Fruit fly (Drosophila melanogaster) whole organism, prepupa: ENCODE measurements around the gene Ldsdh1.

Experiments
- Blimp-1 ChIP-seq: fragments of 200-800 bp; sonication (Bioruptor generic); optimal IDR thresholded peaks from 3 replicates; lab custom pipeline; 2017; ENCODE audit warnings: missing biosample characterization, missing genetic modification characterization, mild to moderate bottlenecking, moderate library complexity, missing genetic modification reagents
- CG10631 ChIP-seq: fragments of 200-800 bp; sonication (Bioruptor generic); optimal IDR thresholded peaks from 2 replicates; lab custom pipeline; 2016; ENCODE audit warnings: missing biosample characterization, missing genetic modification characterization
- CG11294 ChIP-seq: fragments of 200-800 bp; sonication (Bioruptor generic); IDR thresholded peaks from 2 replicates; pipeline ENCODE4 v1.3.6; 2022; ENCODE audit warnings: missing biosample characterization, missing genetic modification characterization
- CG15336 ChIP-seq: fragments of 200-800 bp; sonication (Bioruptor generic); IDR thresholded peaks from 2 replicates; pipeline ENCODE4 v1.3.6; 2022; ENCODE audit warnings: missing biosample characterization, missing genetic modification characterization
- CG31627 ChIP-seq: fragments of 200-800 bp; sonication (Bioruptor generic); optimal IDR thresholded peaks from 3 replicates; lab custom pipeline; 2016; ENCODE audit warnings: missing biosample characterization, missing genetic modification characterization
- CG32006 ChIP-seq: fragments of 200-800 bp; sonication (Bioruptor generic); optimal IDR thresholded peaks from 3 replicates; lab custom pipeline; 2017; ENCODE audit warnings: missing biosample characterization, mild to moderate bottlenecking, missing genetic modification characterization
- CG4318 ChIP-seq: fragments of 200-800 bp; sonication (Bioruptor generic); optimal IDR thresholded peaks from 3 replicates; lab custom pipeline; 2017; ENCODE audit warnings: missing biosample characterization, mild to moderate bottlenecking, missing genetic modification characterization
- CG6163 ChIP-seq: fragments of 200-800 bp; sonication (Bioruptor generic); IDR thresholded peaks from 3 replicates; pipeline ENCODE4 v1.3.6; 2022; ENCODE audit warnings: missing biosample characterization, missing genetic modification characterization
- CG6276 ChIP-seq: fragments of 200-800 bp; sonication (Bioruptor generic); optimal IDR thresholded peaks from 2 replicates; lab custom pipeline; 2017; ENCODE audit warnings: missing biosample characterization, mild to moderate bottlenecking, missing genetic modification characterization
- CG6792 ChIP-seq: fragments of 200-800 bp; sonication (Bioruptor generic); optimal IDR thresholded peaks from 3 replicates; lab custom pipeline; 2016; ENCODE audit warnings: missing biosample characterization, missing genetic modification characterization
- CG6854 ChIP-seq: fragments of 200-800 bp; sonication (Bioruptor generic); optimal IDR thresholded peaks from 2 replicates; lab custom pipeline; 2017; ENCODE audit warnings: missing biosample characterization, mild to moderate bottlenecking, missing genetic modification characterization
- CG7368 ChIP-seq: fragments of 200-800 bp; sonication (Bioruptor generic); optimal IDR thresholded peaks from 3 replicates; lab custom pipeline; 2016; ENCODE audit warnings: missing biosample characterization, missing genetic modification characterization
- CG9139 ChIP-seq: fragments of 200-800 bp; sonication (Bioruptor generic); optimal IDR thresholded peaks from 3 replicates; lab custom pipeline; 2017; ENCODE audit warnings: missing biosample characterization, mild to moderate bottlenecking, missing genetic modification characterization
- Eip75B ChIP-seq: fragments of 200-800 bp; sonication (Bioruptor generic); optimal IDR thresholded peaks from 3 replicates; lab custom pipeline; 2016; ENCODE audit warnings: missing biosample characterization, missing genetic modification characterization
- Eip78C ChIP-seq: fragments of 200-800 bp; sonication (Bioruptor generic); peaks from one replicate; lab custom pipeline; 2016; ENCODE audit warnings: missing biosample characterization, missing genetic modification characterization
- Ets21C ChIP-seq: fragments of 200-800 bp; sonication (Bioruptor generic); optimal IDR thresholded peaks from 3 replicates; lab custom pipeline; 2016; ENCODE audit warnings: missing biosample characterization, missing genetic modification characterization
- Ets96B ChIP-seq: fragments of 200-800 bp; optimal IDR thresholded peaks from 2 replicates; lab custom pipeline; 2019; ENCODE audit warnings: missing biosample characterization, mild to moderate bottlenecking, missing genetic modification characterization, moderate library complexity
- Hr39 ChIP-seq: fragments of 200-800 bp; sonication (Bioruptor generic); optimal IDR thresholded peaks from 2 replicates; lab custom pipeline; 2016; ENCODE audit warnings: missing biosample characterization, missing genetic modification characterization
- Hr4 ChIP-seq: fragments of 200-800 bp; sonication (Bioruptor generic); optimal IDR thresholded peaks from 3 replicates; lab custom pipeline; 2016; ENCODE audit warnings: missing biosample characterization, missing genetic modification characterization
- Lpt ChIP-seq: fragments of 200-800 bp; sonication (Bioruptor generic); optimal IDR thresholded peaks from 3 replicates; lab custom pipeline; 2016; ENCODE audit warnings: missing biosample characterization, missing genetic modification characterization
- Met ChIP-seq: fragments of 200-800 bp; sonication (Bioruptor generic); optimal IDR thresholded peaks from 3 replicates; lab custom pipeline; 2016; ENCODE audit warnings: missing biosample characterization, missing genetic modification characterization
- Smox ChIP-seq: fragments of 200-800 bp; sonication (Bioruptor generic); optimal IDR thresholded peaks from 3 replicates; lab custom pipeline; 2016; ENCODE audit warnings: missing biosample characterization, missing genetic modification characterization
- Sox14 ChIP-seq: fragments of 200-800 bp; sonication (Bioruptor generic); optimal IDR thresholded peaks from 3 replicates; lab custom pipeline; 2016; ENCODE audit warnings: missing biosample characterization, missing genetic modification characterization
- achi ChIP-seq: fragments of 200-800 bp; sonication (Bioruptor generic); optimal IDR thresholded peaks from 3 replicates; lab custom pipeline; 2016; ENCODE audit warnings: missing biosample characterization, missing genetic modification characterization
- acj6 ChIP-seq: fragments of 200-800 bp; sonication (Bioruptor generic); optimal IDR thresholded peaks from 3 replicates; lab custom pipeline; 2016; ENCODE audit warnings: missing biosample characterization, missing genetic modification characterization
- cyc ChIP-seq: fragments of 200-800 bp; sonication (Bioruptor generic); optimal IDR thresholded peaks from 3 replicates; lab custom pipeline; 2016; ENCODE audit warnings: missing biosample characterization, missing genetic modification characterization
- eg ChIP-seq: fragments of 200-800 bp; sonication (Bioruptor generic); IDR thresholded peaks from 3 replicates; pipeline ENCODE4 v1.3.6; 2022; ENCODE audit warnings: missing biosample characterization, missing genetic modification characterization
- esn ChIP-seq: fragments of 200-800 bp; sonication (Bioruptor generic); optimal IDR thresholded peaks from 2 replicates; lab custom pipeline; 2016; ENCODE audit warnings: missing biosample characterization, mild to moderate bottlenecking, missing genetic modification characterization, moderate library complexity
- fkh ChIP-seq: fragments of 200-800 bp; sonication (Bioruptor generic); optimal IDR thresholded peaks from 3 replicates; lab custom pipeline; 2017; ENCODE audit warnings: missing biosample characterization, mild to moderate bottlenecking, missing genetic modification characterization, moderate library complexity
- lz ChIP-seq: fragments of 200-800 bp; sonication (Bioruptor generic); optimal IDR thresholded peaks from 3 replicates; lab custom pipeline; 2016; ENCODE audit warnings: missing biosample characterization, missing genetic modification characterization
- pdm3 ChIP-seq: fragments of 200-800 bp; sonication (Bioruptor generic); optimal IDR thresholded peaks from 3 replicates; lab custom pipeline; 2016; ENCODE audit warnings: missing biosample characterization, missing genetic modification characterization
- salr ChIP-seq, 2 experiments: fragments of 200-800 bp; sonication (Bioruptor generic); optimal IDR thresholded peaks; 3 replicates each; lab custom pipeline; 2016 to 2018; ENCODE audit warnings: missing biosample characterization in 2 of 2, missing genetic modification characterization in 2 of 2, mild to moderate bottlenecking in 1 of 2
- svp ChIP-seq: fragments of 200-800 bp; sonication (Bioruptor generic); peaks from one replicate; lab custom pipeline; 2016; ENCODE audit warnings: missing biosample characterization, missing genetic modification characterization
- topi ChIP-seq: fragments of 200-800 bp; sonication (Bioruptor generic); optimal IDR thresholded peaks from 3 replicates; lab custom pipeline; 2016; ENCODE audit warnings: missing biosample characterization, missing genetic modification characterization
- vri ChIP-seq: fragments of 200-800 bp; sonication (Bioruptor generic); optimal IDR thresholded peaks from 3 replicates; lab custom pipeline; 2016; ENCODE audit warnings: missing biosample characterization, mild to moderate bottlenecking, missing genetic modification characterization

Gene Ldsdh1

dm6 chrX:8114476-8115342 lies 33.3 kb upstream of the Ldsdh1 start (continued):
- TF ChIP-seq Lpt (GFP tag; lab: Kevin White, UChicago) = no peak
- no peak for TF ChIP-seq Eip78C (GFP tag; lab: Kevin White, UChicago)
- no peak for TF ChIP-seq CG11294
- no peak for TF ChIP-seq salr (GFP tag; optimal IDR thresholded peaks at IDR 0.05; lab: Kevin White, UChicago)
- TF ChIP-seq Ets96B (tag; lab: Kevin White, UChicago) = peak; percentile 6
- TF ChIP-seq pdm3 (GFP tag; lab: Kevin White, UChicago) = peak; percentile 8
- TF ChIP-seq acj6 (GFP tag; lab: Kevin White, UChicago) = peak; percentile 13
- no peak for TF ChIP-seq svp (GFP tag; lab: Kevin White, UChicago)
- peak; percentile 56 for TF ChIP-seq eg (GFP tag; lab: Robert Waterston, UW)
- TF ChIP-seq CG15336 (GFP tag; lab: Robert Waterston, UW) = 0 out of 2 replicates have a peak, but pooled peaks have one; percentile 33

dm6 chrX:8113386-8114279 lies 32.2 kb upstream of the Ldsdh1 start:
- TF ChIP-seq acj6 (GFP tag; lab: Kevin White, UChicago) = peak; percentile 15
- TF ChIP-seq pdm3 (GFP tag; lab: Kevin White, UChicago) = peak; percentile 36
- TF ChIP-seq CG11294 = peak; percentile 50; the same call in 1 of the 2 replicates
- TF ChIP-seq CG9139 (GFP tag; lab: Kevin White, UChicago) = no peak
- TF ChIP-seq CG15336 (GFP tag; lab: Robert Waterston, UW) = 0 out of 2 replicates have a peak, but pooled peaks have one; percentile 16
- peak; percentile 5 for TF ChIP-seq achi (GFP tag; lab: Kevin White, UChicago)
- peak; percentile 0 for TF ChIP-seq CG6792
- no peak for TF ChIP-seq CG6854 (GFP tag; lab: Kevin White, UChicago)
- no peak for TF ChIP-seq CG6276 (GFP tag; lab: Kevin White, UChicago)
- no peak for TF ChIP-seq Eip75B (GFP tag; lab: Kevin White, UChicago)
- peak; percentile 13 for TF ChIP-seq cyc (GFP tag; lab: Kevin White, UChicago)
- peak; percentile 3 for TF ChIP-seq CG31627 (GFP tag; lab: Kevin White, UChicago)
- no peak for TF ChIP-seq Ets21C (GFP tag; lab: Kevin White, UChicago)
- TF ChIP-seq svp (GFP tag; lab: Kevin White, UChicago) = peak; percentile 31
- 0 out of 3 replicates have a peak, but pooled peaks have one; percentile 17 for TF ChIP-seq CG6163 (GFP tag; lab: Robert Waterston, UW)
- peak; percentile 6 for TF ChIP-seq CG32006 (GFP tag; lab: Kevin White, UChicago)
- peak; percentile 17 for TF ChIP-seq CG10631 (GFP tag; lab: Kevin White, UChicago)
- TF ChIP-seq Eip78C (GFP tag; lab: Kevin White, UChicago) = peak; percentile 54
- TF ChIP-seq topi (GFP tag; lab: Kevin White, UChicago) = peak; percentile 21
- TF ChIP-seq Sox14 = no peak
- TF ChIP-seq Hr4 = peak; percentile 24
- no peak for TF ChIP-seq vri (GFP tag; lab: Kevin White, UChicago)
- peak; percentile 3 for TF ChIP-seq Met
- TF ChIP-seq Smox (GFP tag; lab: Kevin White, UChicago) = no peak
- TF ChIP-seq fkh (GFP tag; lab: Kevin White, UChicago) = peak; percentile 31
- no peak for TF ChIP-seq CG7368 (GFP tag; lab: Kevin White, UChicago)
- TF ChIP-seq Ets96B (tag; lab: Kevin White, UChicago) = no peak
- no peak for TF ChIP-seq CG4318
- peak; percentile 15 for TF ChIP-seq esn (GFP tag; lab: Kevin White, UChicago)
- peak; percentile 30 for TF ChIP-seq lz (GFP tag; lab: Kevin White, UChicago)
- TF ChIP-seq Blimp-1 (GFP tag; lab: Kevin White, UChicago) = no peak
- TF ChIP-seq Hr39 (GFP tag; lab: Kevin White, UChicago) = peak; percentile 25
- TF ChIP-seq eg (GFP tag; lab: Robert Waterston, UW) = peak; percentile 28; the same call in 1 of the 3 replicates
